Worm (Caenorhabditis elegans) whole organism, L2 larva: ENCODE measurements around the gene lsm-8.

Experiments used
- C34F6.9 ChIP-seq: fragments of 150-350 bp; optimal IDR thresholded peaks from 2 replicates; lab custom pipeline; 2014; ENCODE audit warnings: missing biosample characterization, missing genetic modification characterization
- F13H6.1 ChIP-seq: sonication (generic microtip); optimal IDR thresholded peaks from 2 replicates; lab custom pipeline; 2016; ENCODE audit warnings: missing genetic modification characterization, missing compliant biosample characterization
- Y55F3AM.14 ChIP-seq: fragments of 200-800 bp; sonication (Bioruptor generic); optimal IDR thresholded peaks from 2 replicates; lab custom pipeline; 2018; ENCODE audit warnings: mild to moderate bottlenecking, missing genetic modification characterization, missing compliant biosample characterization
- ZK546.5 ChIP-seq: sonication (generic microtip); optimal IDR thresholded peaks from 2 replicates; lab custom pipeline; 2017; ENCODE audit warnings: missing biosample characterization, missing genetic modification characterization
- aly-2 ChIP-seq: fragments of 150-350 bp; optimal IDR thresholded peaks from 2 replicates; lab custom pipeline; 2014; ENCODE audit warnings: missing biosample characterization, missing genetic modification characterization
- ama-1 ChIP-seq: fragments of 150-350 bp; optimal IDR thresholded peaks from 2 replicates; lab custom pipeline; 2018; ENCODE audit warnings: inconsistent platforms
- blmp-1 ChIP-seq: sonication (generic microtip); optimal IDR thresholded peaks from 2 replicates; lab custom pipeline; 2017; ENCODE audit warnings: missing genetic modification characterization, mild to moderate bottlenecking, missing compliant biosample characterization, antibody characterized with exemption, moderate library complexity; ENCODE audit not compliant: insufficient read depth
- ceh-82 ChIP-seq: fragments of 150-350 bp; optimal IDR thresholded peaks from 2 replicates; lab custom pipeline; 2014; ENCODE audit warnings: missing biosample characterization, missing genetic modification characterization
- dmd-4 ChIP-seq: sonication (generic microtip); optimal IDR thresholded peaks from 2 replicates; lab custom pipeline; 2017; ENCODE audit warnings: missing biosample characterization, missing genetic modification characterization
- elt-1 ChIP-seq: fragments of 150-350 bp; optimal IDR thresholded peaks from 2 replicates; lab custom pipeline; 2014; ENCODE audit warnings: missing biosample characterization, missing genetic modification characterization
- elt-3 ChIP-seq: sonication (generic microtip); optimal IDR thresholded peaks from 2 replicates; lab custom pipeline; 2017; ENCODE audit warnings: missing biosample characterization, missing genetic modification characterization
- fos-1 ChIP-seq: fragments of 150-350 bp; optimal IDR thresholded peaks from 2 replicates; lab custom pipeline; 2014; ENCODE audit warnings: missing biosample characterization, missing genetic modification characterization
- gmeb-1 ChIP-seq: fragments of 150-350 bp; optimal IDR thresholded peaks from 2 replicates; lab custom pipeline; 2014; ENCODE audit warnings: missing biosample characterization, missing genetic modification characterization
- lin-39 ChIP-seq: fragments of 150-350 bp; optimal IDR thresholded peaks from 2 replicates; lab custom pipeline; 2014; ENCODE audit warnings: missing biosample characterization, missing genetic modification reagents, missing genetic modification characterization
- lsy-2 ChIP-seq, 2 experiments: fragments of 150-350 bp in 1 of 2; sonication (generic microtip) in 1 of 2; optimal IDR thresholded peaks; 2 replicates each; lab custom pipeline; 2014 to 2017; ENCODE audit warnings: missing biosample characterization in 2 of 2, missing genetic modification characterization in 2 of 2
- mbf-1 ChIP-seq: sonication (generic microtip); optimal IDR thresholded peaks from 2 replicates; lab custom pipeline; 2017; ENCODE audit warnings: missing biosample characterization, missing genetic modification characterization
- nhr-10 ChIP-seq: sonication (generic microtip); optimal IDR thresholded peaks from 2 replicates; lab custom pipeline; 2017; ENCODE audit warnings: missing biosample characterization, missing genetic modification characterization
- nhr-11 ChIP-seq: fragments of 150-350 bp; optimal IDR thresholded peaks from 2 replicates; lab custom pipeline; 2014; ENCODE audit warnings: missing biosample characterization, missing genetic modification characterization
- nhr-12 ChIP-seq: fragments of 150-350 bp; optimal IDR thresholded peaks from 2 replicates; lab custom pipeline; 2014; ENCODE audit warnings: missing biosample characterization, missing genetic modification characterization
- nhr-129 ChIP-seq: fragments of 150-350 bp; optimal IDR thresholded peaks from 2 replicates; lab custom pipeline; 2014; ENCODE audit warnings: missing biosample characterization, missing genetic modification characterization
- nhr-237 ChIP-seq: fragments of 150-350 bp; optimal IDR thresholded peaks from 2 replicates; lab custom pipeline; 2014; ENCODE audit warnings: missing biosample characterization, missing genetic modification characterization
- nhr-6 ChIP-seq: fragments of 150-350 bp; optimal IDR thresholded peaks from 2 replicates; lab custom pipeline; 2014; ENCODE audit warnings: missing biosample characterization, missing genetic modification characterization
- nhr-77 ChIP-seq: fragments of 150-350 bp; optimal IDR thresholded peaks from 2 replicates; lab custom pipeline; 2014; ENCODE audit warnings: missing biosample characterization, missing genetic modification characterization
- peb-1 ChIP-seq: fragments of 150-350 bp; optimal IDR thresholded peaks from 2 replicates; lab custom pipeline; 2014; ENCODE audit warnings: missing biosample characterization, missing genetic modification characterization
- sem-4 ChIP-seq: fragments of 150-350 bp; optimal IDR thresholded peaks from 2 replicates; lab custom pipeline; 2014; ENCODE audit warnings: missing biosample characterization, missing genetic modification reagents, missing genetic modification characterization
- skn-1 ChIP-seq: sonication (generic microtip); optimal IDR thresholded peaks from 2 replicates; lab custom pipeline; 2017; ENCODE audit warnings: missing biosample characterization, missing genetic modification characterization
- sma-3 ChIP-seq: sonication (generic microtip); optimal IDR thresholded peaks from 2 replicates; lab custom pipeline; 2016; ENCODE audit warnings: missing genetic modification reagents, missing genetic modification characterization, missing compliant biosample characterization
- sma-9 ChIP-seq, 2 experiments: fragments of 150-350 bp in 1 of 2; sonication (generic microtip) in 1 of 2; optimal IDR thresholded peaks; 2 replicates each; lab custom pipeline; 2014 to 2016; ENCODE audit warnings: missing genetic modification characterization in 2 of 2, mild to moderate bottlenecking in 1 of 2, missing biosample characterization in 1 of 2, missing compliant biosample characterization in 1 of 2, missing genetic modification reagents in 1 of 2, moderate library complexity in 1 of 2
- unc-55 ChIP-seq: fragments of 150-350 bp; sonication (generic microtip); optimal IDR thresholded peaks from 3 replicates; lab custom pipeline; 2014; ENCODE audit warnings: missing biosample characterization, missing genetic modification reagents, missing genetic modification characterization
- unc-62 ChIP-seq: fragments of 150-350 bp; optimal IDR thresholded peaks from 2 replicates; lab custom pipeline; 2014; ENCODE audit warnings: missing biosample characterization, missing genetic modification reagents, missing genetic modification characterization
- zag-1 ChIP-seq: fragments of 150-350 bp; optimal IDR thresholded peaks from 2 replicates; lab custom pipeline; 2014; ENCODE audit warnings: missing biosample characterization, missing genetic modification characterization
- ztf-1 ChIP-seq: fragments of 200-800 bp; sonication (Bioruptor generic); conservative IDR thresholded peaks from 2 replicates; pipeline ENCODE4 v1.3.6; 2022; ENCODE audit warnings: missing genetic modification characterization, missing compliant biosample characterization
- ztf-4 ChIP-seq: fragments of 150-350 bp; optimal IDR thresholded peaks from 2 replicates; lab custom pipeline; 2014; ENCODE audit warnings: missing biosample characterization, missing genetic modification characterization

lsm-8 gene

DNA sequence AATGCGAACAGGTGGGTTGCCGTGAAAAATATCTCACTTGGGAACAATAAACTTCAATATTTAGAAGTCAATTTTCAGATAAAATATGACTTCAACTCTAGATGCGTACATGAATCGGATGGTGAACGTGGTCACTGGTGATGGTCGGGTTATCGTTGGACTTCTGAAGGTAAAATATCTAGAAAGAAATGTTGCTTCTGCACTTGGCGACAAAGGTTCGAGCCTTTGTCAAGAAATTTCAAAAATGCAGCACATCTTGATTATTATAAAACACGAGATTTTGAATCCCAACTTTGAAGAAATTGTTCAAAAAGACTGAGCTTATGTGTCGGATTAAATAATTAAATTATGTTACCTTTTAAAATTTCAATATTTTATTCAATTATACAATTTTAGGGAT is at the start of gene lsm-8:
Gene lsm-8 (plus strand): TSS at position 79 of the 400 bp plus-strand sequence.
- TF ChIP-seq unc-62 (GFP tag; lab: Kevin White, UChicago) (no peak), sma-9 (GFP tag; optimal IDR thresholded peaks at IDR 0.05; lab: Kevin White, UChicago) (no peak), sma-9 (tag; optimal IDR thresholded peaks at IDR 0.05; lab: Kevin White, UChicago) (no peak), nhr-129 (no peak), aly-2 (tag; lab: Kevin White, UChicago) (no peak), unc-55 (GFP tag; lab: Kevin White, UChicago) (no peak)

DNA sequence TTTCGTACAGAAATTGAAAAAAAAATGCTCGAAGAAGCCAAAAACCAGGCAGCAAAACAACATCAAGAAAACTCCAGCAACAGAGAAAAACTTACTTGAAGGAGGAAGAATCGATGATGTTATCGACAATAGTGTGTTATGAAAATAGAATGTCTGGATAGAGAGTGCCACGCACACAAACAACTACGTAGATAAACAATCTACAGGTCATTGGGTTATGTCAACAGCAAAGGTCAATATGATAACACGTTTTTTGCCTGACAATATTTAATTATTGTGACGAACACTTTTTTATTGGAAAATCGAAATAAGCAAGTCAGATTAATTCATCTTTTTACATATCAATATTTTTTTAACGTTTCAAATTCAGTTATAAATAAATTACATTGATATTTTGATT is 46.9 kb upstream of the lsm-8 start, which contains the start of gene sams-5:
Gene sams-5 (minus strand): TSS at position 131 of the 400 bp plus-strand sequence.
- no peak for TF ChIP-seq nhr-129
- no peak for TF ChIP-seq zag-1 (tag; lab: Kevin White, UChicago)

DNA sequence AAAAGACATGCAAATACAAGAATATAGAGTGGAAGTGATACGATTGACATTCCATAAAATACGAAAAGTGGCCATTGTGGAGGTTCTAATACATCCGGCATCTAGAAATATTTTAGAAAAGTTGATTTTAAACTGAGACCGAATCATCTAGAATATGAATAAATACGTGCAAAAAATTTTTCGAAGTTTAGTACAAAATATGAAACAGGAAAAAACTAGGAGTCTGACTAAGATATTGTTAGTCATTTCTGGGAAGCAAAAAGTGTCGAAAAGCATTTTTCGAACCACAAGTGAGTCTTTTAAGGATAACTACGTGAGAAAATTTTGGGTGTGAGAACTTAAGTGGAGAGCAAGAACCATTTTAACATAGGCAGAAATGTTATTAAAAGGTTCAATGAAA is 44.2 kb upstream of the lsm-8 start, which contains the start of gene srv-32:
Gene srv-32 (minus strand): TSS at position 101 of the 400 bp plus-strand sequence.
- TF ChIP-seq blmp-1 (tag; lab: Kevin White, UChicago) (no peak), nhr-129 (no peak), lin-39 (tag; lab: Kevin White, UChicago) (no peak), ztf-4 (no peak), nhr-11 (no peak), F13H6.1 (tag; lab: Kevin White, UChicago) (no peak), ama-1 (lab: Kevin White, UChicago) (no peak), dmd-4 (no peak), peb-1 (tag; lab: Kevin White, UChicago) (no peak), skn-1 (no peak), nhr-237 (tag; lab: Kevin White, UChicago) (no peak), lsy-2 (tag; optimal IDR thresholded peaks at IDR 0.05; lab: Kevin White, UChicago) (no peak), nhr-10 (tag; lab: Kevin White, UChicago) (no peak), fos-1 (tag; lab: Kevin White, UChicago) (no peak), unc-62 (GFP tag; lab: Kevin White, UChicago) (no peak), C34F6.9 (tag; lab: Kevin White, UChicago) (no peak), ztf-1 (GFP tag; lab: Robert Waterston, UW) (no peak), nhr-6 (tag; lab: Kevin White, UChicago) (no peak)

DNA sequence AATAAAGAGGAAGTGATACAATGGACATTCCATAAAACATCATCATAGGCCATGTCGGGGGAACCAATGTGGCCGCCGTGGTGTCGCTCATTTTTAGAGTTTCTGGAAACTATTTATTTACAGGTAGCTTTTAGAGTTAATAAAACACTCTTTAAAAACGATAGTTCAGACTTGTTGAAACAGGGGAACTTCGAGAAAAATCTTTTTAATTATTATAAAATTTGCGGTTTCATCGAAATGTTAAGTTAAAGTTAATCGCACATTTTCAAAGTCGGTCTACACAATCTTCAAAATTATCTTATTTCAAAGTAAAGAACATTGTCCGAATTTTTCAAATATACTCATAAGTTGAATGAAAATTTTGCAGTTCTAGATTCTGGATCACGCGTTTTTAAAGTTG is 42.0 kb upstream of the lsm-8 start, which contains the start of gene ops-1:
Gene ops-1 (minus strand): TSS at position 101 of the 400 bp plus-strand sequence.
- no peak for TF ChIP-seq mbf-1 (tag; lab: Kevin White, UChicago)
- no peak for TF ChIP-seq Y55F3AM.14
- TF ChIP-seq fos-1 (tag; lab: Kevin White, UChicago), result no peak
- no peak for TF ChIP-seq sem-4 (tag; lab: Kevin White, UChicago)
- TF ChIP-seq ztf-4, result no peak
- no peak for TF ChIP-seq C34F6.9 (tag; lab: Kevin White, UChicago)
- TF ChIP-seq gmeb-1 (tag; lab: Kevin White, UChicago), result no peak
- no peak for TF ChIP-seq elt-1 (tag; lab: Kevin White, UChicago)
- TF ChIP-seq zag-1 (tag; lab: Kevin White, UChicago), result no peak
- TF ChIP-seq ZK546.5 (tag; lab: Kevin White, UChicago), result no peak
- TF ChIP-seq peb-1 (tag; lab: Kevin White, UChicago), result no peak
- TF ChIP-seq ceh-82 (tag; lab: Kevin White, UChicago), result no peak
- no peak for TF ChIP-seq sma-3 (GFP tag; lab: Kevin White, UChicago)
- no peak for TF ChIP-seq dmd-4
- TF ChIP-seq unc-62 (GFP tag; lab: Kevin White, UChicago), result no peak
- no peak for TF ChIP-seq F13H6.1 (tag; lab: Kevin White, UChicago)
- TF ChIP-seq sma-9 (GFP tag; optimal IDR thresholded peaks at IDR 0.05; lab: Kevin White, UChicago), result no peak
- no peak for TF ChIP-seq sma-9 (tag; optimal IDR thresholded peaks at IDR 0.05; lab: Kevin White, UChicago)
- TF ChIP-seq nhr-12 (tag; lab: Kevin White, UChicago), result no peak
- no peak for TF ChIP-seq nhr-11

DNA sequence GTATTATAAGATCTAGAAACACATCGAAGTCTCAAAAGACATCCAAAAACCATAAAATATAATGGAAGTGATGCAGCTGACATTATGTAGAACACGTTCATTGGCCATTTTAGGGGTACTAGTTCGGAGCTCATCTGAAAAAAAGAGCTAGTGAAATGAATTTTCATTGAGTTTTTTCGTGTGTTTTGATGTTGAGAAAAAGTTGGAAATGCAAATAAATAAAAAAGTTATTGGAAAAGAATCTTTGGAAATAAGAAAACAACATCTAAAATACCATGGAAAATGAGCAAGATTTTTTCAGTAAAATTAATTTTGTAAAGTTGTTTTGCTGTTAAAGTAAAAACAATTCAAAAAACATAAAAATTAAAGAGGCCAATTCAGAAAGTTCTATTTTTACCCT is 35.6 kb upstream of the lsm-8 start, which contains the start of gene srv-24:
Gene srv-24 (minus strand): TSS at position 101 of the 400 bp plus-strand sequence.
- TF ChIP-seq nhr-77 (tag; lab: Kevin White, UChicago) (no peak), elt-3 (tag; lab: Kevin White, UChicago) (no peak), dmd-4 (no peak), unc-55 (GFP tag; lab: Kevin White, UChicago) (no peak)
